Worm (Caenorhabditis elegans) whole organism, midembryonic: ENCODE data around the gene K08H2.10.

ENCODE experiments used
- flt-1 ChIP-seq: fragments of 200-800 bp; sonication (Bioruptor generic); IDR thresholded peaks from 2 replicates; pipeline ENCODE4 v1.3.6; 2022; ENCODE audit warnings: missing genetic modification characterization, missing compliant biosample characterization
- klf-2 ChIP-seq: fragments of 200-800 bp; sonication (Bioruptor generic); conservative IDR thresholded peaks from 2 replicates; pipeline ENCODE4 v1.3.6; 2022; ENCODE audit warnings: missing genetic modification reagents, missing genetic modification characterization, missing compliant biosample characterization
- med-1 ChIP-seq: sonication (generic microtip); optimal IDR thresholded peaks from 2 replicates; lab custom pipeline; 2017; ENCODE audit warnings: missing genetic modification characterization, mild to moderate bottlenecking, missing compliant biosample characterization, antibody characterized with exemption, missing genetic modification reagents; ENCODE audit not compliant: insufficient read depth
- ref-1 ChIP-seq: fragments of 200-800 bp; sonication (Bioruptor generic); conservative IDR thresholded peaks from 2 replicates; pipeline ENCODE4 v1.3.6; 2022; ENCODE audit warnings: missing genetic modification reagents, missing genetic modification characterization, missing compliant biosample characterization
- tab-1 ChIP-seq: fragments of 200-800 bp; sonication (Bioruptor generic); IDR thresholded peaks from 2 replicates; pipeline ENCODE4 v1.3.6; 2022; ENCODE audit warnings: missing genetic modification characterization, missing compliant biosample characterization
- ztf-23 ChIP-seq: fragments of 200-800 bp; sonication (Bioruptor generic); IDR thresholded peaks from 2 replicates; pipeline ENCODE4 v1.3.6; 2022; ENCODE audit warnings: missing genetic modification reagents, missing genetic modification characterization, missing compliant biosample characterization
- ztf-29 ChIP-seq: fragments of 200-800 bp; sonication (Bioruptor generic); IDR thresholded peaks from 2 replicates; pipeline ENCODE4 v1.3.6; 2022; ENCODE audit warnings: missing genetic modification reagents, missing genetic modification characterization, missing compliant biosample characterization

ce11 chrX:13293023-13293422 is 35.4 kb downstream of the K08H2.10 start:
- TF ChIP-seq tab-1 (GFP tag; lab: Robert Waterston, UW) (no peak), med-1 (GFP tag; lab: Kevin White, UChicago) (no peak), ref-1 (GFP tag; lab: Robert Waterston, UW) (no peak), ztf-23 (GFP tag; lab: Robert Waterston, UW) (no peak), klf-2 (GFP tag; lab: Robert Waterston, UW) (no peak), ztf-29 (GFP tag; lab: Robert Waterston, UW) (no peak), flt-1 (no peak)
